Worm (Caenorhabditis elegans): ENCODE results near the gene K12G11.6.

DNA sequence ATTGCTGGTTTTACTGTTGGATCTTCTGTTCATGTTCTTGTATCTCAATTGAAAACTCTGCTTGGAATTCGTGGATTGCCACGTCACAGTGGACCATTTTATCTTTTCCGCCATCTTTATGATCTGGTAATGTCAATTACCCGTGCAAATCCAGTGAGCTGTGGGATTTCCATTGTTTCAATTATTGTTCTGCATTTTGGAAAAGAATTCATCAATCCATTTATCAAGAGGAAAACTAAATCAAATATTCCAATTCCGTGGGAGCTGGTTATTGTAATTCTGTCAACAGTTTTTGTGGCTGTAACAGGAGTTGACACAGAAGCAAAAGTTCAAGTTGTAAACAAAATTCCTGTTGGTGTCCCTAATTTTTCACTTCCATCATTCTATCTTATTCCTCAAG lies 17.5 kb upstream of the K12G11.6 start:
- TF ChIP-seq lin-39 (tag; optimal IDR thresholded peaks at IDR 0.05) (no peak), mdl-1 (tag; optimal IDR thresholded peaks at IDR 0.05) (no peak), rnt-1 (tag; optimal IDR thresholded peaks at IDR 0.05) (no peak), zag-1 (tag; optimal IDR thresholded peaks at IDR 0.05) (no peak), F16B12.6 (tag; optimal IDR thresholded peaks at IDR 0.05) (no peak), lir-3 (tag; optimal IDR thresholded peaks at IDR 0.05; ENCODE audit: poor library complexity) (no peak), ceh-82 (tag; optimal IDR thresholded peaks at IDR 0.05) (no peak), nhr-90 (tag; optimal IDR thresholded peaks at IDR 0.05; ENCODE audit: poor library complexity) (no peak), lsy-2 (tag; optimal IDR thresholded peaks at IDR 0.05) (no peak), hlh-4 (tag; optimal IDR thresholded peaks at IDR 0.05) (no peak), lin-13 (GFP tag; optimal IDR thresholded peaks at IDR 0.05) (no peak), unc-98 (GFP tag; IDR thresholded peaks at IDR 0.05) (no peak)
